Worm (Caenorhabditis elegans): ENCODE results near the gene F35B12.10.

F35B12.10 gene

DNA sequence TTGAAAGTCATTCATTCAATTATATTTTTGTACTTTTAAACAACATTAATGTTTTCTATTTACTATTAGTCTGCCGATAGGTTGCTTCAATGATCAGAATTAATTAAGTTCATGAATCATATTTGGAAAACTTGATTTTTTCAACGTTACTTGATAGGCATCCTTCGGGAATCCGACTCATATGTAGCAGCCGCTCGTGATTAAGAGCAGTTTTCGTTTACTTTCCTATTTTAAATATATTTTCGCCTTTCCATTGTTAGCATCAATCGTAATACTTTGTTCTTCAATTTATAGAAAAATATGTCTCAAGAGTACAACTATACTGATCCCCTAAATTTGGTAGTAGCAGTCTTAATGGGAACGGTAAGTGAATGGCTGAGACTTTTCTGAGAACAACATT lies 48.2 kb downstream of the F35B12.10 start, which contains the start of gene srx-90:
srx-90 (plus strand) TSS at position 301 of the 400 bp plus-strand sequence.
- no peak for TF ChIP-seq nhr-85 (tag)
- TF ChIP-seq nhr-28 (tag; optimal IDR thresholded peaks at IDR 0.05): no peak
- TF ChIP-seq nhr-71 (tag; optimal IDR thresholded peaks at IDR 0.05): no peak
- no peak for TF ChIP-seq ama-1 (optimal IDR thresholded peaks at IDR 0.05)
- no peak for TF ChIP-seq unc-62 (GFP tag; optimal IDR thresholded peaks at IDR 0.05)
- TF ChIP-seq fkh-8 (tag; optimal IDR thresholded peaks at IDR 0.05): no peak
